Worm (Caenorhabditis elegans) whole organism, young adult: ENCODE data around the gene snf-7.
A peak's percentile ranks its signal among the peaks of the same experiment; 100 is the strongest.

Source experiments
- B0019.2 ChIP-seq: fragments of 200-800 bp; sonication (Bioruptor generic); conservative IDR thresholded peaks from 2 replicates; pipeline ENCODE4 v1.3.6; 2022; ENCODE audit warnings: missing genetic modification reagents, missing genetic modification characterization, missing compliant biosample characterization
- B0035.1 ChIP-seq: sonication (generic microtip); optimal IDR thresholded peaks from 2 replicates; lab custom pipeline; 2016; ENCODE audit warnings: missing genetic modification characterization, mild to moderate bottlenecking, missing compliant biosample characterization, missing genotype, missing genetic modification reagents
- B0336.3 ChIP-seq: fragments of 200-800 bp; sonication (Bioruptor generic); IDR thresholded peaks from 2 replicates; pipeline ENCODE4 v1.3.6; 2022; ENCODE audit warnings: missing genetic modification characterization, missing compliant biosample characterization
- F33H1.4 ChIP-seq: fragments of 200-800 bp; sonication (Bioruptor generic); IDR thresholded peaks from 2 replicates; pipeline ENCODE4 v1.3.6; 2022; ENCODE audit warnings: missing genetic modification reagents, missing genetic modification characterization, missing compliant biosample characterization
- F37B4.10 ChIP-seq: fragments of 200-800 bp; sonication (Bioruptor generic); IDR thresholded peaks from 2 replicates; pipeline ENCODE4 v1.3.6; 2022; ENCODE audit warnings: missing genetic modification characterization, missing compliant biosample characterization
- T07F8.4 ChIP-seq: sonication (generic microtip); optimal IDR thresholded peaks from 2 replicates; lab custom pipeline; 2016; ENCODE audit warnings: mild to moderate bottlenecking, missing genetic modification characterization, moderate library complexity, missing compliant biosample characterization
- T26A5.8 ChIP-seq: sonication (generic microtip); optimal IDR thresholded peaks from 2 replicates; lab custom pipeline; 2016; ENCODE audit warnings: missing genetic modification characterization, missing compliant biosample characterization
- attf-5 ChIP-seq: fragments of 200-800 bp; sonication (Bioruptor generic); optimal IDR thresholded peaks from 2 replicates; lab custom pipeline; 2018; ENCODE audit warnings: mild to moderate bottlenecking, missing genetic modification characterization, missing compliant biosample characterization
- cebp-1 ChIP-seq, 2 experiments: fragments of 200-800 bp in 1 of 2; sonication (Bioruptor generic) in 1 of 2; sonication (generic microtip) in 1 of 2; IDR thresholded peaks in 1 of 2; optimal IDR thresholded peaks in 1 of 2; 2 replicates each; pipeline versions ENCODE4 v1.3.6 to Lab custom; 2017 to 2022; ENCODE audit warnings: missing compliant biosample characterization in 2 of 2, missing genetic modification characterization in 2 of 2, mild to moderate bottlenecking in 1 of 2, missing genetic modification reagents in 1 of 2, moderate library complexity in 1 of 2
- ceh-27 ChIP-seq: fragments of 200-800 bp; sonication (Bioruptor generic); optimal IDR thresholded peaks from 2 replicates; lab custom pipeline; 2018; ENCODE audit warnings: mild to moderate bottlenecking, missing genetic modification characterization, moderate library complexity, missing compliant biosample characterization
- ceh-58 ChIP-seq: fragments of 200-800 bp; sonication (Bioruptor generic); IDR thresholded peaks from 2 replicates; pipeline ENCODE4 v1.3.6; 2022; ENCODE audit warnings: missing genetic modification characterization, missing compliant biosample characterization
- dox-1 ChIP-seq: fragments of 200-800 bp; sonication (Bioruptor generic); IDR thresholded peaks from 2 replicates; pipeline ENCODE4 v1.3.6; 2022; ENCODE audit warnings: missing genetic modification reagents, missing genetic modification characterization, missing compliant biosample characterization
- efl-1 ChIP-seq: fragments of 150-350 bp; optimal IDR thresholded peaks from 2 replicates; lab custom pipeline; 2014; ENCODE audit warnings: missing biosample characterization, missing genetic modification reagents, missing genetic modification characterization
- egl-44 ChIP-seq: fragments of 200-800 bp; sonication (Bioruptor generic); IDR thresholded peaks from 2 replicates; pipeline ENCODE4 v1.3.6; 2022; ENCODE audit warnings: missing genetic modification reagents, missing genetic modification characterization, missing compliant biosample characterization
- ets-4 ChIP-seq: fragments of 200-800 bp; sonication (Bioruptor generic); optimal IDR thresholded peaks from 2 replicates; lab custom pipeline; 2018; ENCODE audit warnings: mild to moderate bottlenecking, missing genetic modification characterization, missing compliant biosample characterization
- gei-17 ChIP-seq: fragments of 200-800 bp; sonication (Bioruptor generic); optimal IDR thresholded peaks from 2 replicates; lab custom pipeline; 2018; ENCODE audit warnings: mild to moderate bottlenecking, missing genetic modification characterization, missing compliant biosample characterization
- hmg-1.2 ChIP-seq: fragments of 200-800 bp; sonication (Bioruptor generic); IDR thresholded peaks from 2 replicates; pipeline ENCODE4 v1.3.6; 2022; ENCODE audit warnings: missing genetic modification reagents, missing genetic modification characterization, missing compliant biosample characterization
- hrde-1 ChIP-seq: sonication (generic microtip); optimal IDR thresholded peaks from 2 replicates; lab custom pipeline; 2016; ENCODE audit warnings: missing genetic modification characterization, mild to moderate bottlenecking, missing compliant biosample characterization, moderate library complexity, missing genotype, missing genetic modification reagents, borderline replicate concordance
- let-526 ChIP-seq: fragments of 200-800 bp; sonication (Bioruptor generic); IDR thresholded peaks from 2 replicates; pipeline ENCODE4 v1.3.6; 2022; ENCODE audit warnings: missing genetic modification reagents, missing genetic modification characterization, missing compliant biosample characterization
- lin-26 ChIP-seq: fragments of 200-800 bp; sonication (Bioruptor generic); IDR thresholded peaks from 2 replicates; pipeline ENCODE4 v1.3.6; 2022; ENCODE audit warnings: missing genetic modification reagents, missing genetic modification characterization, missing compliant biosample characterization
- lin-35 ChIP-seq, 3 experiments: fragments of 150-350 bp in 2 of 3; sonication (generic microtip) in 1 of 3; optimal IDR thresholded peaks; 2 replicates each; lab custom pipeline; 2014 to 2018; ENCODE audit warnings: missing biosample characterization in 3 of 3, missing genetic modification characterization in 3 of 3, missing genetic modification reagents in 3 of 3
- madf-6 ChIP-seq: fragments of 200-800 bp; sonication (Bioruptor generic); IDR thresholded peaks from 2 replicates; pipeline ENCODE4 v1.3.6; 2022; ENCODE audit warnings: missing genetic modification reagents, missing genetic modification characterization, missing compliant biosample characterization
- mcd-1 ChIP-seq: fragments of 200-800 bp; sonication (Bioruptor generic); IDR thresholded peaks from 2 replicates; pipeline ENCODE4 v1.3.6; 2022; ENCODE audit warnings: missing genetic modification reagents, missing genetic modification characterization, missing compliant biosample characterization
- nhr-80 ChIP-seq: sonication (generic microtip); optimal IDR thresholded peaks from 2 replicates; lab custom pipeline; 2016; ENCODE audit warnings: missing genetic modification characterization, missing compliant biosample characterization
- nhr-90 ChIP-seq: sonication (generic microtip); optimal IDR thresholded peaks from 2 replicates; lab custom pipeline; 2016; ENCODE audit warnings: missing genotype, mild to moderate bottlenecking, missing genetic modification characterization, missing compliant biosample characterization
- rec-8 ChIP-seq, 2 experiments: sonication (generic microtip); optimal IDR thresholded peaks; 2 replicates each; lab custom pipeline; 2016; ENCODE audit warnings: mild to moderate bottlenecking in 2 of 2, missing genetic modification characterization in 2 of 2, missing genetic modification reagents in 2 of 2, missing genotype in 2 of 2, missing biosample characterization in 1 of 2, missing compliant biosample characterization in 1 of 2, moderate library complexity in 1 of 2
- sea-2 ChIP-seq: fragments of 200-800 bp; sonication (Bioruptor generic); IDR thresholded peaks from 2 replicates; pipeline ENCODE4 v1.3.6; 2022; ENCODE audit warnings: missing genetic modification characterization, missing compliant biosample characterization
- snpc-1.3 ChIP-seq: sonication (generic microtip); optimal IDR thresholded peaks from 2 replicates; lab custom pipeline; 2017; ENCODE audit warnings: missing genetic modification characterization, mild to moderate bottlenecking, missing compliant biosample characterization, antibody characterized with exemption, moderate library complexity, missing genotype, missing genetic modification reagents; ENCODE audit not compliant: insufficient read depth
- snpc-3.4 ChIP-seq: sonication (generic microtip); optimal IDR thresholded peaks from 2 replicates; lab custom pipeline; 2017; ENCODE audit warnings: missing genetic modification characterization, mild to moderate bottlenecking, missing compliant biosample characterization, antibody characterized with exemption, moderate library complexity, missing genotype, missing genetic modification reagents
- somi-1 ChIP-seq: fragments of 200-800 bp; sonication (Bioruptor generic); optimal IDR thresholded peaks from 2 replicates; lab custom pipeline; 2018; ENCODE audit warnings: mild to moderate bottlenecking, missing genetic modification characterization, missing compliant biosample characterization
- tbp1 ChIP-seq: fragments of 200-800 bp; sonication (Bioruptor generic); optimal IDR thresholded peaks from 2 replicates; lab custom pipeline; 2018; ENCODE audit warnings: mild to moderate bottlenecking, missing genetic modification characterization, missing compliant biosample characterization
- tbx-9 ChIP-seq: sonication (generic microtip); optimal IDR thresholded peaks from 2 replicates; lab custom pipeline; 2016; ENCODE audit warnings: borderline replicate concordance, missing genetic modification characterization, inconsistent platforms, missing compliant biosample characterization
- unc-62 ChIP-seq: fragments of 150-350 bp; optimal IDR thresholded peaks from 2 replicates; lab custom pipeline; 2014; ENCODE audit warnings: missing biosample characterization, missing genetic modification reagents, missing genetic modification characterization
- zfh-2 ChIP-seq: fragments of 200-800 bp; sonication (Bioruptor generic); conservative IDR thresholded peaks from 2 replicates; pipeline ENCODE4 v1.3.6; 2022; ENCODE audit warnings: missing genetic modification reagents, missing genetic modification characterization, missing compliant biosample characterization
- ztf-3 ChIP-seq: fragments of 200-800 bp; sonication (Bioruptor generic); optimal IDR thresholded peaks from 2 replicates; lab custom pipeline; 2018; ENCODE audit warnings: mild to moderate bottlenecking, missing genetic modification characterization, missing compliant biosample characterization

The snf-7 gene

DNA sequence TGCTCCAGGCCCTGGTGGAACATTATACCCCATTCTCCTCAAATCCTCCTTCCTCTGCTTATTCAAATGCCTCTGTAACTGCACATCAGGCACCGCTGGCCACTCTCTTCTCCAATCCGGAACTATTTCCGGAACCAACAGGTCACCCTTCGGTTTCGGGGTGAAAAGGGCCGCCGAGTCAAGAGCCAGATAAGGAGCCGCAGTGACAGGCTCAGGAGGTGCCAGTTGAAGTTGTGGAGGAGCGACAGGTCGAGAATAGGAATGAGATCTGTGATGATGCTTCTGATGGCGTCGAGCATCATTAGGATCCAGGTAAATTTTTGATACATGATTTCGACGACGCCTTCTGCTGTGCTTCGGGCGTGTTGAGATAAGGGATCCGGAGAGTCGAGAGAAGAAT, 7.0 kb upstream of the snf-7 start:
- TF ChIP-seq F37B4.10 (GFP tag; lab: Robert Waterston, UW) (0 out of 2 replicates have a peak, but pooled peaks have one; percentile 62), ets-4 (no peak), zfh-2 (peak; percentile 59)

DNA sequence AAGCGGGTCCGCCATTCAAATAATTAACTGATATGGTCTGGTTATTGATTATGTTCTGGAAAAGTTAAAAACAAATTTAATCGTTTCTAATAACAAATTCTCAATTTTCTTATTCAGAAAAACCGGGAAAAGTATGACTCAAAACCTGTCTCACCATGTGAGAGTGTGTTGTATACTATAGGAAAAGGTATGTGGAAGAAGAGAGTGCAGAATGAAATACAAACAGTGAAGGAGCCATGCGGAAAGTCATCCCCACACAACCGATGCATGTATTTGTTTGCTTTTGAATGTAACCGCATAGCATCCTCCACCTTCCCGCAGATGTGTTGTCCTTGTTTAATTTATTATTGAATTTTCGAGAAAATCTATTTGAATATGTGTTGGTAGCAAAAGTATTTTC, 4.8 kb upstream of the snf-7 start, which contains the start of gene ZK1010.8:
Gene ZK1010.8 (minus strand): TSS at position 214 of the 400 bp plus-strand sequence.
- no peak for TF ChIP-seq T26A5.8 (tag; lab: Kevin White, UChicago)
- no peak for TF ChIP-seq gei-17 (GFP tag; lab: Kevin White, UChicago)
- TF ChIP-seq hrde-1 (tag; lab: Kevin White, UChicago), result no peak
- no peak for TF ChIP-seq nhr-80 (tag; lab: Kevin White, UChicago)
- TF ChIP-seq snpc-1.3 (tag; lab: Kevin White, UChicago), result no peak

DNA sequence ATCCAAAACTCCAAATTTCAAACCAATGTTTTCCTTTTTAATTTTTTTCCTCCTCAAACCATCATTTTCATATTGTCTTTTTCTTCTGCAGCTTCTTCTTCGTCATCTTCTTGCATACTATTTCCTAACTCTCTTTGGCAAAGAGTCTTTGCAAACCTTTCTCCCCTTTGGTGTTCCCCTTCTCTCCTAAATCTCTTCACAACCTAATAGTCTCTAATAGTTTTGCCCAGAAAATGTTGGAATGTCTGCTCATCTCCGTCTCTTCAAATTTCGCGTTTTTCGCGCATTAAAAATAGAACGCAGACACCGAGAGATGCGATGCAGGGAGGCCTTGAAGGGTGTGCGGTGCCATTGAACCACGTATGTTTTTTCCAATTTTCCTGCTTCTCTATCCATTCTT, 3.2 kb upstream of the snf-7 start, which contains the start of gene ZK1010.10:
Gene ZK1010.10 (plus strand): TSS at position 286 of the 400 bp plus-strand sequence.
- TF ChIP-seq snpc-3.4 (tag; lab: Kevin White, UChicago), result no peak
- peak; percentile 17; the same call in 1 of the 2 replicates for TF ChIP-seq dox-1 (GFP tag; lab: Robert Waterston, UW)
- TF ChIP-seq let-526 (GFP tag; lab: Robert Waterston, UW), result peak; percentile 53; the same call in 1 of the 2 replicates
- no peak for TF ChIP-seq T07F8.4 (tag; lab: Kevin White, UChicago)
- TF ChIP-seq hmg-1.2, result peak; percentile 89
- no peak for TF ChIP-seq sea-2 (GFP tag; lab: Robert Waterston, UW)
- TF ChIP-seq mcd-1 (GFP tag; lab: Robert Waterston, UW), result no peak
- no peak for TF ChIP-seq lin-35 (GFP tag; optimal IDR thresholded peaks at IDR 0.05; lab: Kevin White, UChicago)
- TF ChIP-seq ceh-58 (GFP tag; lab: Robert Waterston, UW), result no peak
- peak; percentile 17 for TF ChIP-seq attf-5
- TF ChIP-seq cebp-1 (GFP tag; IDR thresholded peaks at IDR 0.05; lab: Robert Waterston, UW), result no peak
- TF ChIP-seq cebp-1 (tag; optimal IDR thresholded peaks at IDR 0.05; lab: Kevin White, UChicago), result no peak
- no peak for TF ChIP-seq tbp1
- TF ChIP-seq ceh-27 (GFP tag; lab: Kevin White, UChicago), result peak; percentile 46
- TF ChIP-seq F33H1.4 (GFP tag; lab: Robert Waterston, UW), result no peak
- no peak for TF ChIP-seq nhr-90 (tag; lab: Kevin White, UChicago)
- TF ChIP-seq egl-44, result no peak
- no peak for TF ChIP-seq rec-8 (tag; optimal IDR thresholded peaks at IDR 0.05; lab: Kevin White, UChicago)
- no peak for TF ChIP-seq unc-62 (GFP tag; lab: Kevin White, UChicago)
- TF ChIP-seq madf-6 (GFP tag; lab: Robert Waterston, UW), result no peak

DNA sequence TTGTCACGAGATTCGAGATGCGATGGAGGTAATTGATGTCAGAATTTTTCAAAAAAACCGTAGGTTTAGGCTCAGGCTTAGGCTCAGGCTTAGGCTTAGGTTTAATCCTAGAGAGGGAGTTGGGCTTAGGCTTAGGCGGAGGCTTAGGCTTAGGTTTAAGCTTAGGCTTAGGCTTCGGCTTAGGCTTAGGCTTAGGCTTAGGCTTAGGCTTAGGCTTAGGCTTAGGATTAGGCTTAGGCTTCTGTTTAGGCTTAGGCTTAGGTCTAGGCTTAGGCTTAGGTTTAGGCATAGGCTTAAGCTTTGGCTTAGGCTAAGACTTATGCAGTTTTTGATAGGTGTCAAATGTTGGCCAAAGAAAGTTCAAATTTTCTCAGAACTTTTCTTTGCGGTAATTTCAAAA, 945 bp upstream of the snf-7 start:
- TF ChIP-seq ceh-27 (GFP tag; lab: Kevin White, UChicago) (no peak), lin-26 (GFP tag; lab: Robert Waterston, UW) (0 out of 2 replicates have a peak, but pooled peaks have one; percentile 26)

DNA sequence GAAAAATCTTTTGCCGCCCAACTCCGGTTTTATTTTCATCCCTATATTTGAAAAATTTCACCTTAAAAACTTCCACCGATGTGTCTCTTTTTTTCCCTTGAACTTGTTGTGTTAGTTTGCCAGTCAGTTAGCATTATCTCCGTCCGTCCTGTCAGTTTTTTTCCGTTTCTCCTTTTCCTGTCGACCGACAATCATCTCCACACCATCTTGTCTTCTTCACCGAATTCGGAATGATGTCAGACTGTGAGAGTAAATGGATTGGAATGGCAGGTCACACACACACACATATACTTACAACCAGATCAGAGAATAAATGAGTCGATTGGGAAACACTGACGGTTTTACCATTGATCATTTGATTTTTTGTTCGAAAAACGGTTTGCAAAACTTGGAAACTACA, 6.7 kb downstream of the snf-7 start:
- TF ChIP-seq tbx-9 (tag; lab: Kevin White, UChicago) (no peak), B0019.2 (GFP tag; lab: Robert Waterston, UW) (no peak), efl-1 (GFP tag; lab: Kevin White, UChicago) (no peak), snpc-1.3 (tag; lab: Kevin White, UChicago) (no peak), B0336.3 (GFP tag; lab: Robert Waterston, UW) (no peak), ztf-3 (GFP tag; lab: Kevin White, UChicago) (no peak), B0035.1 (tag; lab: Kevin White, UChicago) (no peak), somi-1 (no peak)
- TF ChIP-seq, all 124 proteins: peak for 0
